Worm (Caenorhabditis elegans): ENCODE measurements around the gene K10D6.4.

DNA sequence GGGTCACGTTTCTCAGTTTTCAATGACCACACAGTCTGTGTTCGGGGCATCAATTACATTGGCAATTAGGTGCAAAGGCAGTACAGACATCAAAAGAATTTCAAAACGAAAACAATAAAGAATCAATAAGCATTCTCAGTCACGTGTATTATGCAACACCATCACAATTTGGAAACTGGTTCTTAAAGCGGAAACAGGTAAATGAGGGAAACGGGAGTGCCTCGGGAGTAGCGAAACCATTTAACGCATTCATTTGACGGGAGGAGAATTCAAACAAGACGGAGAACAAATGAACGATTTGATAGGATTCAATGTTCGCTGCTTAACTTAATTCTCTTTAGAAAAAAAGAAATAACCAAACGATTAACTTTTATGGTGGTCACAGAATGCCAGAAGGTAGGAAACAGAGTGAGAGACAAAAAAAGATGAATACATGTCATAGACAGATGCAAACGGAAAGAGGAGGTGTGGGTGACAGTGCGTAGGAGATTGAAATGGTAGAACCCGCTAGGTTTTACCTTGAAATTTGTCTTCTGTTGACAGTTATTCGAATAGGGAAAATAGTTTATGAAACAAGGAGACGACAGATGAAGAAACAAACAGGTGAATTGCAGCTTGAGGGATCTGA lies 5.0 kb upstream of the K10D6.4 start:
- no peak for TF ChIP-seq ceh-82 (tag; optimal IDR thresholded peaks at IDR 0.05)
- TF ChIP-seq nhr-237 (tag; optimal IDR thresholded peaks at IDR 0.05) = no peak
- TF ChIP-seq nhr-12 (tag; optimal IDR thresholded peaks at IDR 0.05) = no peak
- TF ChIP-seq nhr-11 (tag; optimal IDR thresholded peaks at IDR 0.05) = no peak
- no peak for TF ChIP-seq ztf-11 (tag; optimal IDR thresholded peaks at IDR 0.05)
- TF ChIP-seq mdl-1 (tag; optimal IDR thresholded peaks at IDR 0.05) = no peak
- TF ChIP-seq nhr-129 (tag; optimal IDR thresholded peaks at IDR 0.05) = peak; percentile 31
- no peak for TF ChIP-seq aly-2 (tag; optimal IDR thresholded peaks at IDR 0.05)
- no peak for TF ChIP-seq lin-39 (tag; optimal IDR thresholded peaks at IDR 0.05)
- TF ChIP-seq zag-1 (tag; optimal IDR thresholded peaks at IDR 0.05) = no peak
- peak; percentile 30 for TF ChIP-seq F13H6.1 (tag; optimal IDR thresholded peaks at IDR 0.05)
- no peak for TF ChIP-seq lin-13 (GFP tag; optimal IDR thresholded peaks at IDR 0.05)
- no peak for TF ChIP-seq dmd-4 (tag; optimal IDR thresholded peaks at IDR 0.05)
- TF ChIP-seq egl-27 (tag; optimal IDR thresholded peaks at IDR 0.05) = no peak

Measured in whole organism, L2 larva.